Fruit fly (Drosophila melanogaster): Measurements from ENCODE around the gene BBS8.

The BBS8 gene

dm6 chr2L:430820-431628 is 8.4 kb downstream of the BBS8 start, which contains the start of gene ex (continued):
- peak; percentile 17 for TF ChIP-seq CG10631 (GFP tag; optimal IDR thresholded peaks at IDR 0.05)
- TF ChIP-seq CG9139 (GFP tag; optimal IDR thresholded peaks at IDR 0.05), result peak; percentile 78
- TF ChIP-seq Eip78C (GFP tag), result peak; percentile 88
- peak; percentile 43 for TF ChIP-seq CG3032 (tag; optimal IDR thresholded peaks at IDR 0.05)
- TF ChIP-seq Eip75B (GFP tag; optimal IDR thresholded peaks at IDR 0.05), result no peak

- TF ChIP-seq fd85E (GFP tag; optimal IDR thresholded peaks at IDR 0.05), result no peak
- TF ChIP-seq svp (GFP tag), result peak; percentile 73
Observed at dm6 chr2L:431629-431984, 8.9 kb downstream of the BBS8 start.

- TF ChIP-seq pdm3 (GFP tag; optimal IDR thresholded peaks at IDR 0.05), result no peak
- TF ChIP-seq svp (GFP tag), result peak; percentile 64
- peak; percentile 48 for TF ChIP-seq vri (GFP tag; optimal IDR thresholded peaks at IDR 0.05)
- TF ChIP-seq CG15336 (GFP tag; IDR thresholded peaks at IDR 0.05), result no peak
- no peak for TF ChIP-seq Ets96B (tag; optimal IDR thresholded peaks at IDR 0.05)
- no peak for TF ChIP-seq CG6808 (GFP tag; optimal IDR thresholded peaks at IDR 0.05)
- no peak for TF ChIP-seq CG10631 (GFP tag; optimal IDR thresholded peaks at IDR 0.05)
- TF ChIP-seq Eip78C (GFP tag), result peak; percentile 3
Observed at dm6 chr2L:432119-432518, 9.4 kb downstream of the BBS8 start.

dm6 chr2L:434439-434838 is 11.8 kb downstream of the BBS8 start:
- TF ChIP-seq Blimp-1 (GFP tag; optimal IDR thresholded peaks at IDR 0.05), result no peak
- no peak for TF ChIP-seq Smox (GFP tag; optimal IDR thresholded peaks at IDR 0.05)
- no peak for TF ChIP-seq CG6808 (GFP tag; optimal IDR thresholded peaks at IDR 0.05)
- no peak for TF ChIP-seq esn (GFP tag; optimal IDR thresholded peaks at IDR 0.05)
- TF ChIP-seq Lpt (GFP tag; optimal IDR thresholded peaks at IDR 0.05), result no peak
- no peak for TF ChIP-seq salr (GFP tag; optimal IDR thresholded peaks at IDR 0.05)
- TF ChIP-seq Eip93F (GFP tag; optimal IDR thresholded peaks at IDR 0.05), result no peak
- no peak for TF ChIP-seq CG6276 (GFP tag; optimal IDR thresholded peaks at IDR 0.05)
- no peak for TF ChIP-seq CG10631 (GFP tag; optimal IDR thresholded peaks at IDR 0.05)
- TF ChIP-seq vri (GFP tag; optimal IDR thresholded peaks at IDR 0.05), result no peak

- TF ChIP-seq salr (GFP tag; optimal IDR thresholded peaks at IDR 0.05) (peak in 1 of 2 experiments; percentile 19), svp (GFP tag) (peak; percentile 79), eg (GFP tag; IDR thresholded peaks at IDR 0.05) (peak; percentile 87), CG31627 (GFP tag; optimal IDR thresholded peaks at IDR 0.05) (peak; percentile 6), CG1621 (tag; optimal IDR thresholded peaks at IDR 0.05) (no peak), topi (GFP tag; optimal IDR thresholded peaks at IDR 0.05) (peak; percentile 25), CG7368 (GFP tag; optimal IDR thresholded peaks at IDR 0.05) (no peak), cyc (GFP tag; optimal IDR thresholded peaks at IDR 0.05) (no peak), Met (GFP tag; optimal IDR thresholded peaks at IDR 0.05) (peak; percentile 37), CG6854 (GFP tag; optimal IDR thresholded peaks at IDR 0.05) (no peak), pdm3 (GFP tag; optimal IDR thresholded peaks at IDR 0.05) (peak; percentile 35), CG9139 (GFP tag; optimal IDR thresholded peaks at IDR 0.05) (no peak), CG15336 (GFP tag; IDR thresholded peaks at IDR 0.05) (peak; percentile 92), Sox14 (GFP tag; optimal IDR thresholded peaks at IDR 0.05) (peak; percentile 11), esn (GFP tag; optimal IDR thresholded peaks at IDR 0.05) (peak; percentile 23), ss (GFP tag; optimal IDR thresholded peaks at IDR 0.05) (peak in 1 of 2 experiments; percentile 1), Ets21C (GFP tag; optimal IDR thresholded peaks at IDR 0.05) (no peak), fd85E (GFP tag; optimal IDR thresholded peaks at IDR 0.05) (no peak), dac (GFP tag; optimal IDR thresholded peaks at IDR 0.05) (peak; percentile 24), CG6792 (GFP tag; optimal IDR thresholded peaks at IDR 0.05) (peak; percentile 41), Hr4 (GFP tag; optimal IDR thresholded peaks at IDR 0.05) (peak; percentile 71), Hr39 (GFP tag; optimal IDR thresholded peaks at IDR 0.05) (no peak), CG11294 (GFP tag; IDR thresholded peaks at IDR 0.05) (peak; percentile 35), CG11762 (GFP tag; optimal IDR thresholded peaks at IDR 0.05; ENCODE audit: insufficient read depth) (peak; percentile 31), Lpt (GFP tag; optimal IDR thresholded peaks at IDR 0.05) (peak; percentile 56), Sox15 (GFP tag; optimal IDR thresholded peaks at IDR 0.05) (no peak), Hr38 (GFP tag; optimal IDR thresholded peaks at IDR 0.05) (no peak), Gug (GFP tag; IDR thresholded peaks at IDR 0.05) (peak; percentile 73), vri (GFP tag; optimal IDR thresholded peaks at IDR 0.05) (no peak), Eip78C (GFP tag) (peak; percentile 82), CG6276 (GFP tag; optimal IDR thresholded peaks at IDR 0.05) (peak; percentile 60), Smox (GFP tag; optimal IDR thresholded peaks at IDR 0.05) (no peak), CG16779 (tag; optimal IDR thresholded peaks at IDR 0.05) (no peak)
Observed at dm6 chr2L:435311-435806, 12.7 kb downstream of the BBS8 start.

Data from whole organism, prepupa.